Fruit fly (Drosophila melanogaster) whole organism, embryonic: ENCODE data around the gene msn.
A peak's percentile ranks its signal among the peaks of the same experiment; 100 is the strongest.

Source experiments
- Awh ChIP-seq: fragments of 200-800 bp; sonication (Bioruptor generic); IDR thresholded peaks from 2 replicates; pipeline ENCODE4, ENCODE4 v1.3.6; 2022; ENCODE audit warnings: missing biosample characterization, missing genetic modification characterization
- B-H2 ChIP-seq: fragments of 200-800 bp; sonication (Bioruptor generic); optimal IDR thresholded peaks from 2 replicates; lab custom pipeline; 2018; ENCODE audit warnings: missing biosample characterization, mild to moderate bottlenecking, missing genetic modification characterization
- CG10274 ChIP-seq: fragments of 200-800 bp; sonication (Bioruptor generic); optimal IDR thresholded peaks from 3 replicates; lab custom pipeline; 2017; ENCODE audit warnings: missing biosample characterization, mild to moderate bottlenecking, missing genetic modification characterization
- CG11398 ChIP-seq: fragments of 200-800 bp; sonication (Bioruptor generic); optimal IDR thresholded peaks from 2 replicates; lab custom pipeline; 2016; ENCODE audit warnings: missing biosample characterization, missing genetic modification characterization
- CG11695 ChIP-seq: fragments of 200-800 bp; sonication (Bioruptor generic); IDR thresholded peaks from 3 replicates; pipeline ENCODE4 v1.3.6; 2022; ENCODE audit warnings: missing biosample characterization, missing genetic modification characterization
- CG12299 ChIP-seq: fragments of 200-800 bp; sonication (Bioruptor generic); optimal IDR thresholded peaks from 2 replicates; lab custom pipeline; 2018; ENCODE audit warnings: missing biosample characterization, mild to moderate bottlenecking, missing genetic modification characterization
- CG18599 ChIP-seq: fragments of 200-800 bp; sonication (Bioruptor generic); optimal IDR thresholded peaks from 3 replicates; lab custom pipeline; 2017; ENCODE audit warnings: missing biosample characterization, missing genetic modification characterization, mild to moderate bottlenecking, moderate library complexity, missing genetic modification reagents
- CG2678 ChIP-seq: fragments of 200-800 bp; sonication (Bioruptor generic); optimal IDR thresholded peaks from 3 replicates; lab custom pipeline; 2019; ENCODE audit warnings: missing biosample characterization, mild to moderate bottlenecking, missing genetic modification characterization, moderate library complexity
- CG32532 ChIP-seq: fragments of 200-800 bp; sonication (Bioruptor generic); IDR thresholded peaks from 2 replicates; pipeline ENCODE4 v1.3.6; 2022; ENCODE audit warnings: missing biosample characterization, missing genetic modification characterization
- CG3281 ChIP-seq: fragments of 200-800 bp; sonication (Bioruptor generic); optimal IDR thresholded peaks from 3 replicates; lab custom pipeline; 2017; ENCODE audit warnings: missing biosample characterization, mild to moderate bottlenecking, missing genetic modification characterization
- CG3838 ChIP-seq: fragments of 200-800 bp; sonication (Bioruptor generic); optimal IDR thresholded peaks from 3 replicates; lab custom pipeline; 2016; ENCODE audit warnings: missing biosample characterization, missing genetic modification characterization
- CG3847 ChIP-seq: fragments of 200-800 bp; sonication (Bioruptor generic); IDR thresholded peaks from 2 replicates; pipeline ENCODE4 v1.3.6; 2022; ENCODE audit warnings: missing biosample characterization, missing genetic modification characterization
- CG4328 ChIP-seq: fragments of 200-800 bp; sonication (Bioruptor generic); optimal IDR thresholded peaks from 3 replicates; lab custom pipeline; 2017; ENCODE audit warnings: missing biosample characterization, missing genetic modification reagents, missing genetic modification characterization
- CG5180 ChIP-seq: fragments of 200-800 bp; sonication (Bioruptor generic); optimal IDR thresholded peaks from 3 replicates; lab custom pipeline; 2017; ENCODE audit warnings: missing biosample characterization, missing genetic modification characterization, mild to moderate bottlenecking, moderate library complexity, missing genetic modification reagents
- CG6254 ChIP-seq: fragments of 200-800 bp; sonication (Bioruptor generic); optimal IDR thresholded peaks from 3 replicates; lab custom pipeline; 2017; ENCODE audit warnings: mild to moderate bottlenecking, missing biosample characterization, missing genetic modification reagents, missing genetic modification characterization
- CG6683 ChIP-seq: fragments of 200-800 bp; sonication (Bioruptor generic); optimal IDR thresholded peaks from 2 replicates; lab custom pipeline; 2017; ENCODE audit warnings: missing biosample characterization, mild to moderate bottlenecking, missing genetic modification characterization, missing genetic modification reagents
- CG9727 ChIP-seq: fragments of 200-800 bp; sonication (Bioruptor generic); optimal IDR thresholded peaks from 3 replicates; lab custom pipeline; 2017; ENCODE audit warnings: missing biosample characterization, mild to moderate bottlenecking, missing genetic modification characterization
- CG9797 ChIP-seq: fragments of 200-800 bp; sonication (Bioruptor generic); optimal IDR thresholded peaks from 3 replicates; lab custom pipeline; 2018; ENCODE audit warnings: missing biosample characterization, mild to moderate bottlenecking, missing genetic modification characterization
- CG9932 ChIP-seq: fragments of 200-800 bp; sonication (Bioruptor generic); IDR thresholded peaks from 2 replicates; pipeline ENCODE4 v1.3.6; 2022; ENCODE audit warnings: missing biosample characterization, missing genetic modification characterization
- Fer1 ChIP-seq: fragments of 200-800 bp; sonication (Bioruptor generic); optimal IDR thresholded peaks from 2 replicates; lab custom pipeline; 2017; ENCODE audit warnings: missing biosample characterization, mild to moderate bottlenecking, missing genetic modification characterization
- Fer3 ChIP-seq: fragments of 200-800 bp; sonication (Bioruptor generic); optimal IDR thresholded peaks from 2 replicates; lab custom pipeline; 2018; ENCODE audit warnings: missing biosample characterization, mild to moderate bottlenecking, missing genetic modification characterization, moderate library complexity
- HHEX ChIP-seq: fragments of 200-800 bp; sonication (Bioruptor generic); optimal IDR thresholded peaks from 3 replicates; lab custom pipeline; 2017; ENCODE audit warnings: missing biosample characterization, mild to moderate bottlenecking, missing genetic modification characterization, missing genetic modification reagents
- HLHmδ ChIP-seq: fragments of 200-800 bp; sonication (Bioruptor generic); optimal IDR thresholded peaks from 2 replicates; lab custom pipeline; 2018; ENCODE audit warnings: missing biosample characterization, mild to moderate bottlenecking, missing genetic modification characterization, moderate library complexity
- Hmr ChIP-seq: fragments of 200-800 bp; sonication (Bioruptor generic); optimal IDR thresholded peaks from 3 replicates; lab custom pipeline; 2017; ENCODE audit warnings: mild to moderate bottlenecking, missing biosample characterization, missing genetic modification reagents, missing genetic modification characterization
- Max ChIP-seq: fragments of 200-800 bp; sonication (Bioruptor generic); optimal IDR thresholded peaks from 2 replicates; lab custom pipeline; 2016; ENCODE audit warnings: missing biosample characterization, mild to moderate bottlenecking, missing genetic modification characterization
- Med ChIP-seq: fragments of 200-800 bp; sonication (Bioruptor generic); peaks from one replicate; lab custom pipeline; 2016; ENCODE audit warnings: missing biosample characterization, missing genetic modification characterization, mild to moderate bottlenecking, inconsistent platforms, moderate library complexity
- Mrtf ChIP-seq: fragments of 200-800 bp; sonication (Bioruptor generic); IDR thresholded peaks from 3 replicates; pipeline ENCODE4 v1.3.6; 2022; ENCODE audit warnings: missing biosample characterization, missing genetic modification characterization
- NC2β ChIP-seq: fragments of 200-800 bp; sonication (Bioruptor generic); optimal IDR thresholded peaks from 2 replicates; lab custom pipeline; 2016; ENCODE audit warnings: missing biosample characterization, missing genetic modification characterization
- Rfx ChIP-seq: fragments of 200-800 bp; sonication (Bioruptor generic); IDR thresholded peaks from 2 replicates; pipeline ENCODE4 v1.3.6; 2022; ENCODE audit warnings: missing biosample characterization, missing genetic modification characterization
- Rx ChIP-seq: fragments of 200-800 bp; sonication (Bioruptor generic); IDR thresholded peaks from 2 replicates; pipeline ENCODE4 v1.3.6; 2022; ENCODE audit warnings: missing biosample characterization, missing genetic modification characterization
- Stat92E ChIP-seq, 3 experiments: fragments of >200 bp in 2 of 3; fragments of 200-800 bp in 1 of 3; sonication (Bioruptor generic) in 1 of 3; optimal IDR thresholded peaks; 2 replicates each; lab custom pipeline; 2017 to 2019; ENCODE audit warnings: missing biosample characterization in 3 of 3, missing genetic modification characterization in 3 of 3, mild to moderate bottlenecking in 1 of 3, moderate library complexity in 1 of 3
- Tbp ChIP-seq: fragments of >200 bp; optimal IDR thresholded peaks from 2 replicates; lab custom pipeline; 2018; ENCODE audit warnings: missing biosample characterization, missing genetic modification characterization
- ase ChIP-seq: fragments of 200-800 bp; sonication (Bioruptor generic); IDR thresholded peaks from 3 replicates; pipeline ENCODE4 v1.3.6; 2022; ENCODE audit warnings: missing biosample characterization, missing genetic modification characterization
- crc ChIP-seq: fragments of 200-800 bp; sonication (Bioruptor generic); optimal IDR thresholded peaks from 2 replicates; lab custom pipeline; 2016; ENCODE audit warnings: missing biosample characterization, missing genetic modification characterization
- dysf ChIP-seq: fragments of 200-800 bp; sonication (Bioruptor generic); IDR thresholded peaks from 3 replicates; pipeline ENCODE4 v1.3.6; 2022; ENCODE audit warnings: missing biosample characterization, missing genetic modification characterization
- en ChIP-seq: fragments of 200-800 bp; sonication (Bioruptor generic); optimal IDR thresholded peaks from 2 replicates; lab custom pipeline; 2016; ENCODE audit warnings: missing biosample characterization, missing genetic modification characterization
- exex ChIP-seq: fragments of 200-800 bp; sonication (Bioruptor generic); optimal IDR thresholded peaks from 4 replicates; lab custom pipeline; 2018; ENCODE audit warnings: missing biosample characterization, mild to moderate bottlenecking, missing genetic modification characterization, moderate library complexity
- eyg ChIP-seq: fragments of 200-800 bp; sonication (Bioruptor generic); optimal IDR thresholded peaks from 3 replicates; lab custom pipeline; 2016; ENCODE audit warnings: missing biosample characterization, missing genetic modification characterization
- gcm ChIP-seq: fragments of 200-800 bp; sonication (Bioruptor generic); optimal IDR thresholded peaks from 2 replicates; lab custom pipeline; 2019; ENCODE audit warnings: missing biosample characterization, mild to moderate bottlenecking, missing genetic modification characterization, moderate library complexity
- kah ChIP-seq: fragments of 200-800 bp; sonication (Bioruptor generic); optimal IDR thresholded peaks from 2 replicates; lab custom pipeline; 2018; ENCODE audit warnings: missing biosample characterization, mild to moderate bottlenecking, missing genetic modification characterization
- kay ChIP-seq: fragments of 200-800 bp; sonication (Bioruptor generic); optimal IDR thresholded peaks from 2 replicates; lab custom pipeline; 2016; ENCODE audit warnings: missing biosample characterization, missing genetic modification characterization
- oc ChIP-seq: fragments of 200-800 bp; sonication (Bioruptor generic); optimal IDR thresholded peaks from 2 replicates; lab custom pipeline; 2018; ENCODE audit warnings: missing biosample characterization, mild to moderate bottlenecking, missing genetic modification characterization, moderate library complexity
- pan ChIP-seq, 4 experiments: fragments of >200 bp in 3 of 4; fragments of 200-800 bp in 1 of 4; sonication (Bioruptor generic) in 1 of 4; optimal IDR thresholded peaks in 3 of 4; IDR thresholded peaks in 1 of 4; 2 replicates each; pipeline versions ENCODE4 v1.3.6 to Lab custom; 2017 to 2022; ENCODE audit warnings: missing biosample characterization in 2 of 4, missing genetic modification characterization in 2 of 4, mixed read lengths in 1 of 4
- pb ChIP-seq: fragments of 200-800 bp; sonication (Bioruptor generic); optimal IDR thresholded peaks from 3 replicates; lab custom pipeline; 2016; ENCODE audit warnings: missing biosample characterization, missing genetic modification characterization
- prd ChIP-seq, 3 experiments: fragments of >200 bp in 2 of 3; fragments of 200-800 bp in 1 of 3; sonication (Bioruptor generic) in 1 of 3; optimal IDR thresholded peaks in 2 of 3; IDR thresholded peaks in 1 of 3; 2 replicates in 2 of 3; 3 replicates in 1 of 3; pipeline versions ENCODE4 v1.3.6 to Lab custom; 2017 to 2022; ENCODE audit warnings: missing biosample characterization in 1 of 3, missing genetic modification characterization in 1 of 3
- repo ChIP-seq: fragments of 200-800 bp; sonication (Bioruptor generic); optimal IDR thresholded peaks from 2 replicates; lab custom pipeline; 2016; ENCODE audit warnings: missing biosample characterization, missing genetic modification characterization
- sc ChIP-seq, 3 experiments: fragments of >200 bp in 2 of 3; fragments of 200-800 bp in 1 of 3; sonication (Bioruptor generic) in 1 of 3; optimal IDR thresholded peaks; 2 replicates in 2 of 3; 3 replicates in 1 of 3; lab custom pipeline; 2017; ENCODE audit warnings: mild to moderate bottlenecking in 1 of 3, missing biosample characterization in 1 of 3, missing genetic modification characterization in 1 of 3, missing genetic modification reagents in 1 of 3
- sd ChIP-seq: fragments of 200-800 bp; sonication (Bioruptor generic); optimal IDR thresholded peaks from 3 replicates; lab custom pipeline; 2018; ENCODE audit warnings: missing biosample characterization, mild to moderate bottlenecking, missing genetic modification characterization, moderate library complexity
- slbo ChIP-seq: fragments of 200-800 bp; sonication (Bioruptor generic); IDR thresholded peaks from 2 replicates; pipeline ENCODE4 v1.3.6; 2022; ENCODE audit warnings: missing biosample characterization, missing genetic modification characterization

Gene msn

dm6 chr3L:2530635-2531034 lies 55.7 kb downstream of the msn start:
- TF ChIP-seq prd (optimal IDR thresholded peaks at IDR 0.05; lab: Kevin White, UChicago) (no peak), prd (GFP tag; IDR thresholded peaks at IDR 0.05; lab: Robert Waterston, UW) (0 out of 3 replicates have a peak, but pooled peaks have one; percentile 24), CG5180 (no peak), eyg (no peak), sc (optimal IDR thresholded peaks at IDR 0.05; lab: Kevin White, UChicago) (no peak), sc (GFP tag; optimal IDR thresholded peaks at IDR 0.05; lab: Kevin White, UChicago) (no peak), ase (GFP tag; lab: Robert Waterston, UW) (0 out of 3 replicates have a peak, but pooled peaks have one; percentile 18), crc (GFP tag; lab: Kevin White, UChicago) (no peak), CG10274 (GFP tag; lab: Kevin White, UChicago) (no peak), Fer3 (tag; lab: Kevin White, UChicago) (no peak), CG6254 (GFP tag; lab: Kevin White, UChicago) (peak; percentile 37), Hmr (GFP tag; lab: Kevin White, UChicago) (no peak), sd (tag; lab: Kevin White, UChicago) (peak; percentile 43), HLHmδ (GFP tag; lab: Kevin White, UChicago) (no peak), CG18599 (GFP tag; lab: Kevin White, UChicago) (peak; percentile 53), CG9727 (GFP tag; lab: Kevin White, UChicago) (peak; percentile 31), oc (tag; lab: Kevin White, UChicago) (no peak), pb (GFP tag; lab: Kevin White, UChicago) (no peak), HHEX (GFP tag; lab: Kevin White, UChicago) (peak; percentile 17), CG32532 (0 out of 2 replicates have a peak, but pooled peaks have one; percentile 10), Mrtf (GFP tag; lab: Robert Waterston, UW) (no peak), Rx (GFP tag; lab: Robert Waterston, UW) (no peak), CG3847 (no peak), CG11695 (0 out of 3 replicates have a peak, but pooled peaks have one; percentile 32), B-H2 (no peak), CG9932 (no peak), NC2β (GFP tag; lab: Kevin White, UChicago) (no peak), Awh (GFP tag; lab: Robert Waterston, UW) (no peak), CG11398 (no peak), kah (GFP tag; lab: Kevin White, UChicago) (no peak), gcm (GFP tag; lab: Kevin White, UChicago) (no peak), pan (optimal IDR thresholded peaks at IDR 0.05; lab: Kevin White, UChicago) (no peak), pan (GFP tag; optimal IDR thresholded peaks at IDR 0.05 in 1 of 2, IDR thresholded peaks at IDR 0.05 in 1 of 2) (peak in 1 of 2 experiments; percentile 30), slbo (GFP tag; lab: Robert Waterston, UW) (0 out of 2 replicates have a peak, but pooled peaks have one; percentile 15), dysf (GFP tag; lab: Robert Waterston, UW) (peak; percentile 28; the same call in 1 of the 3 replicates), kay (GFP tag; lab: Kevin White, UChicago) (no peak), repo (GFP tag; lab: Kevin White, UChicago) (no peak), Stat92E (GFP tag; optimal IDR thresholded peaks at IDR 0.05; lab: Kevin White, UChicago) (no peak), CG6683 (no peak), Tbp (no peak), en (GFP tag; lab: Kevin White, UChicago) (no peak), Max (GFP tag; lab: Kevin White, UChicago) (no peak), Rfx (0 out of 2 replicates have a peak, but pooled peaks have one; percentile 35), CG2678 (tag; lab: Kevin White, UChicago) (peak; percentile 24), CG4328 (GFP tag; lab: Kevin White, UChicago) (peak; percentile 15), CG3838 (GFP tag; lab: Kevin White, UChicago) (no peak), Med (peak; percentile 75), CG3281 (peak; percentile 48), CG12299 (no peak), CG9797 (GFP tag; lab: Kevin White, UChicago) (no peak), Fer1 (peak; percentile 8), exex (tag; lab: Kevin White, UChicago) (no peak)
